Fruit fly (Drosophila melanogaster) whole organism, prepupa: ENCODE measurements around the gene CG5071.

ENCODE experiments used
- CG10631 ChIP-seq: fragments of 200-800 bp; sonication (Bioruptor generic); optimal IDR thresholded peaks from 2 replicates; lab custom pipeline; 2016; ENCODE audit warnings: missing biosample characterization, missing genetic modification characterization
- CG10669 ChIP-seq: fragments of 200-800 bp; sonication (Bioruptor generic); optimal IDR thresholded peaks from 3 replicates; lab custom pipeline; 2018; ENCODE audit warnings: missing biosample characterization, mild to moderate bottlenecking, missing genetic modification characterization, moderate library complexity
- CG11294 ChIP-seq: fragments of 200-800 bp; sonication (Bioruptor generic); IDR thresholded peaks from 2 replicates; pipeline ENCODE4 v1.3.6; 2022; ENCODE audit warnings: missing biosample characterization, missing genetic modification characterization
- CG11762 ChIP-seq: fragments of 200-800 bp; sonication (Bioruptor generic); optimal IDR thresholded peaks from 3 replicates; lab custom pipeline; 2016; ENCODE audit warnings: missing biosample characterization, missing genetic modification characterization; ENCODE audit not compliant: insufficient read depth
- CG11902 ChIP-seq: fragments of 200-800 bp; sonication (Bioruptor generic); optimal IDR thresholded peaks from 3 replicates; lab custom pipeline; 2016; ENCODE audit warnings: missing biosample characterization, missing genetic modification characterization
- CG15336 ChIP-seq: fragments of 200-800 bp; sonication (Bioruptor generic); IDR thresholded peaks from 2 replicates; pipeline ENCODE4 v1.3.6; 2022; ENCODE audit warnings: missing biosample characterization, missing genetic modification characterization
- CG1621 ChIP-seq: fragments of 200-800 bp; sonication (Bioruptor generic); optimal IDR thresholded peaks from 3 replicates; lab custom pipeline; 2018; ENCODE audit warnings: missing biosample characterization, mild to moderate bottlenecking, missing genetic modification characterization
- CG16779 ChIP-seq: fragments of 200-800 bp; sonication (Bioruptor generic); optimal IDR thresholded peaks from 3 replicates; lab custom pipeline; 2017; ENCODE audit warnings: missing biosample characterization, mild to moderate bottlenecking, missing genetic modification characterization
- CG3032 ChIP-seq: fragments of 200-800 bp; optimal IDR thresholded peaks from 2 replicates; lab custom pipeline; 2019; ENCODE audit warnings: missing biosample characterization, mild to moderate bottlenecking, missing genetic modification characterization, moderate library complexity
- CG31627 ChIP-seq: fragments of 200-800 bp; sonication (Bioruptor generic); optimal IDR thresholded peaks from 3 replicates; lab custom pipeline; 2016; ENCODE audit warnings: missing biosample characterization, missing genetic modification characterization
- CG32006 ChIP-seq: fragments of 200-800 bp; sonication (Bioruptor generic); optimal IDR thresholded peaks from 3 replicates; lab custom pipeline; 2017; ENCODE audit warnings: missing biosample characterization, mild to moderate bottlenecking, missing genetic modification characterization
- CG4318 ChIP-seq: fragments of 200-800 bp; sonication (Bioruptor generic); optimal IDR thresholded peaks from 3 replicates; lab custom pipeline; 2017; ENCODE audit warnings: missing biosample characterization, mild to moderate bottlenecking, missing genetic modification characterization
- CG6163 ChIP-seq: fragments of 200-800 bp; sonication (Bioruptor generic); IDR thresholded peaks from 3 replicates; pipeline ENCODE4 v1.3.6; 2022; ENCODE audit warnings: missing biosample characterization, missing genetic modification characterization
- CG6276 ChIP-seq: fragments of 200-800 bp; sonication (Bioruptor generic); optimal IDR thresholded peaks from 2 replicates; lab custom pipeline; 2017; ENCODE audit warnings: missing biosample characterization, mild to moderate bottlenecking, missing genetic modification characterization
- CG6792 ChIP-seq: fragments of 200-800 bp; sonication (Bioruptor generic); optimal IDR thresholded peaks from 3 replicates; lab custom pipeline; 2016; ENCODE audit warnings: missing biosample characterization, missing genetic modification characterization
- CG6808 ChIP-seq: fragments of 200-800 bp; sonication (Bioruptor generic); optimal IDR thresholded peaks from 3 replicates; lab custom pipeline; 2017; ENCODE audit warnings: missing biosample characterization, missing genetic modification characterization, mild to moderate bottlenecking, moderate library complexity, missing genetic modification reagents
- CG6854 ChIP-seq: fragments of 200-800 bp; sonication (Bioruptor generic); optimal IDR thresholded peaks from 2 replicates; lab custom pipeline; 2017; ENCODE audit warnings: missing biosample characterization, mild to moderate bottlenecking, missing genetic modification characterization
- CG7368 ChIP-seq: fragments of 200-800 bp; sonication (Bioruptor generic); optimal IDR thresholded peaks from 3 replicates; lab custom pipeline; 2016; ENCODE audit warnings: missing biosample characterization, missing genetic modification characterization
- CG8319 ChIP-seq: fragments of 200-800 bp; sonication (Bioruptor generic); optimal IDR thresholded peaks from 3 replicates; lab custom pipeline; 2016; ENCODE audit warnings: missing biosample characterization, missing genetic modification characterization
- CG8632 ChIP-seq: fragments of 200-800 bp; sonication (Bioruptor generic); optimal IDR thresholded peaks from 3 replicates; lab custom pipeline; 2016; ENCODE audit warnings: missing biosample characterization, missing genetic modification characterization
- CG9139 ChIP-seq: fragments of 200-800 bp; sonication (Bioruptor generic); optimal IDR thresholded peaks from 3 replicates; lab custom pipeline; 2017; ENCODE audit warnings: missing biosample characterization, mild to moderate bottlenecking, missing genetic modification characterization
- Eip78C ChIP-seq: fragments of 200-800 bp; sonication (Bioruptor generic); peaks from one replicate; lab custom pipeline; 2016; ENCODE audit warnings: missing biosample characterization, missing genetic modification characterization
- Eip93F ChIP-seq: fragments of 200-800 bp; sonication (Bioruptor generic); optimal IDR thresholded peaks from 2 replicates; lab custom pipeline; 2016; ENCODE audit warnings: missing biosample characterization, mild to moderate bottlenecking, missing genetic modification characterization
- Ets21C ChIP-seq: fragments of 200-800 bp; sonication (Bioruptor generic); optimal IDR thresholded peaks from 3 replicates; lab custom pipeline; 2016; ENCODE audit warnings: missing biosample characterization, missing genetic modification characterization
- Ets96B ChIP-seq: fragments of 200-800 bp; optimal IDR thresholded peaks from 2 replicates; lab custom pipeline; 2019; ENCODE audit warnings: missing biosample characterization, mild to moderate bottlenecking, missing genetic modification characterization, moderate library complexity
- Gug ChIP-seq: fragments of 200-800 bp; sonication (Bioruptor generic); IDR thresholded peaks from 2 replicates; pipeline ENCODE4 v1.3.6; 2022; ENCODE audit warnings: missing biosample characterization, missing genetic modification characterization
- Hr38 ChIP-seq: sonication (Bioruptor generic); optimal IDR thresholded peaks from 2 replicates; lab custom pipeline; 2016; ENCODE audit warnings: missing biosample characterization, missing genetic modification characterization
- Hr39 ChIP-seq: fragments of 200-800 bp; sonication (Bioruptor generic); optimal IDR thresholded peaks from 2 replicates; lab custom pipeline; 2016; ENCODE audit warnings: missing biosample characterization, missing genetic modification characterization
- OdsH ChIP-seq: fragments of 200-800 bp; sonication (Bioruptor generic); optimal IDR thresholded peaks from 3 replicates; lab custom pipeline; 2016; ENCODE audit warnings: missing biosample characterization, missing genetic modification characterization
- Smox ChIP-seq: fragments of 200-800 bp; sonication (Bioruptor generic); optimal IDR thresholded peaks from 3 replicates; lab custom pipeline; 2016; ENCODE audit warnings: missing biosample characterization, missing genetic modification characterization
- Sox102F ChIP-seq: fragments of 200-800 bp; sonication (Bioruptor generic); optimal IDR thresholded peaks from 2 replicates; lab custom pipeline; 2016; ENCODE audit warnings: missing biosample characterization, mild to moderate bottlenecking, missing genetic modification characterization
- Sox15 ChIP-seq: fragments of 200-800 bp; sonication (Bioruptor generic); optimal IDR thresholded peaks from 3 replicates; lab custom pipeline; 2016; ENCODE audit warnings: missing biosample characterization, missing genetic modification characterization
- achi ChIP-seq: fragments of 200-800 bp; sonication (Bioruptor generic); optimal IDR thresholded peaks from 3 replicates; lab custom pipeline; 2016; ENCODE audit warnings: missing biosample characterization, missing genetic modification characterization
- acj6 ChIP-seq: fragments of 200-800 bp; sonication (Bioruptor generic); optimal IDR thresholded peaks from 3 replicates; lab custom pipeline; 2016; ENCODE audit warnings: missing biosample characterization, missing genetic modification characterization
- cyc ChIP-seq: fragments of 200-800 bp; sonication (Bioruptor generic); optimal IDR thresholded peaks from 3 replicates; lab custom pipeline; 2016; ENCODE audit warnings: missing biosample characterization, missing genetic modification characterization
- dsx ChIP-seq: fragments of 200-800 bp; optimal IDR thresholded peaks from 3 replicates; lab custom pipeline; 2019; ENCODE audit warnings: missing biosample characterization, mild to moderate bottlenecking, missing genetic modification characterization, moderate library complexity; ENCODE audit not compliant: poor library complexity, severe bottlenecking
- fd59A ChIP-seq: fragments of 200-800 bp; sonication (Bioruptor generic); optimal IDR thresholded peaks from 2 replicates; lab custom pipeline; 2017; ENCODE audit warnings: missing biosample characterization, mild to moderate bottlenecking, missing genetic modification characterization, missing genetic modification reagents
- fd85E ChIP-seq: fragments of 200-800 bp; sonication (Bioruptor generic); optimal IDR thresholded peaks from 3 replicates; lab custom pipeline; 2016; ENCODE audit warnings: missing biosample characterization, missing genetic modification characterization
- fkh ChIP-seq: fragments of 200-800 bp; sonication (Bioruptor generic); optimal IDR thresholded peaks from 3 replicates; lab custom pipeline; 2017; ENCODE audit warnings: missing biosample characterization, mild to moderate bottlenecking, missing genetic modification characterization, moderate library complexity
- pdm3 ChIP-seq: fragments of 200-800 bp; sonication (Bioruptor generic); optimal IDR thresholded peaks from 3 replicates; lab custom pipeline; 2016; ENCODE audit warnings: missing biosample characterization, missing genetic modification characterization
- svp ChIP-seq: fragments of 200-800 bp; sonication (Bioruptor generic); peaks from one replicate; lab custom pipeline; 2016; ENCODE audit warnings: missing biosample characterization, missing genetic modification characterization
- topi ChIP-seq: fragments of 200-800 bp; sonication (Bioruptor generic); optimal IDR thresholded peaks from 3 replicates; lab custom pipeline; 2016; ENCODE audit warnings: missing biosample characterization, missing genetic modification characterization

The CG5071 gene

DNA sequence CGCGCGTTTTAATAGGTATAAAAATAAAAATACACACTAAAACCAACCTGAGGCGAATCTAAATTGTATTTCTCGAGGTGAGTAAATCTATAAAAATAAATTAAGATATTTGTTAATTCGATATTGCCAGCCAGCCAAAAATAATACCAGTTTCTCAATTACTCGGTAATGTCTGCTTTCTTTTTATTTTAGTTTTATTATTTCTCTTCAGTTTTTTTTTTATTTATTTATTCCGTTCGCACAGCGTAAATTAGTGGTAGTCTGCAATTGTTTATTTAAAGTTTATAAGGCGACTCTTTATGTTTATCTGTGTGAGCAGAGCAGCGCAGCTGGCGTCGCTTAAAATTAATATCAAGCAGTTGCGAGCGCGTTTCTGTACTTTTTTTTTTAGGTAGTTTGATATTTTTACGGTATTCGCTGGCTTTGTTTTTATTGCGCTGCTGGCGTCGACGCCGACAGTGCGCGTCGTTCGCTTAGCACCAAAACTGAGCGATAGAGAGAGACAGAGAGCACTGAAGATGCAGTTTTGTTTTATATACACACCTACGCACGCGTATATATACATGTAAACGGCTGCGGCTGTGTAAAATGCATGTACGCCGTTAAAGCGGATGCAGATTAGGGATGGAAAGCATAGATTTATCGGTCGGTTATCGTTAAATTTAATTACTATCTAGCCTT lies 29.5 kb downstream of the CG5071 start (continued):
- TF ChIP-seq fkh (GFP tag; lab: Kevin White, UChicago) = peak; percentile 72
- TF ChIP-seq Smox (GFP tag; lab: Kevin White, UChicago) = no peak
- peak; percentile 39 for TF ChIP-seq achi
- TF ChIP-seq Eip93F (GFP tag; lab: Kevin White, UChicago) = no peak
- peak; percentile 53 for TF ChIP-seq CG9139 (GFP tag; lab: Kevin White, UChicago)
- no peak for TF ChIP-seq Ets21C (GFP tag; lab: Kevin White, UChicago)
- TF ChIP-seq CG11294 (GFP tag; lab: Robert Waterston, UW) = 0 out of 2 replicates have a peak, but pooled peaks have one; percentile 13
- TF ChIP-seq CG3032 (tag; lab: Kevin White, UChicago) = peak; percentile 64
- peak; percentile 46 for TF ChIP-seq Gug (GFP tag; lab: Robert Waterston, UW)

DNA sequence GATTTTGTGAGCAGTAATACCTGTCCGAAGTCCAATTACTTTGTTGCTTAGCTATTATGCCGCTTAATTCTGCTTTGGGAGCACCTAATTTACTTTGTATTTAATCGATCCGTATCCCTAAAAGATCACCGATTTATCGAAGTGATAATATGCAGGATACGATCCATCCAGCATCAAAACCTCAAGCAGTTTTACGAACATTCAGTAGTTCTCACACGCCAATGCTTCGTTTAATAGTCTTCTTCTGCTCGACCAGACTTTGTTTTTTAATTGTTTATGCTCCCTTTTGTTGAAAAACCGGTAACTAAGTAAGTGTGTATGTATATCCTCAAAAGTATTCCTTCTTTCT lies 30.0 kb downstream of the CG5071 start:
- TF ChIP-seq CG1621 (tag; lab: Kevin White, UChicago) (peak; percentile 38), CG10669 (peak; percentile 24), Eip78C (GFP tag; lab: Kevin White, UChicago) (no peak), acj6 (GFP tag; lab: Kevin White, UChicago) (peak; percentile 28), dsx (GFP tag; lab: Kevin White, UChicago) (peak; percentile 63)
- TF ChIP-seq, all 60 proteins: peak for 4

DNA sequence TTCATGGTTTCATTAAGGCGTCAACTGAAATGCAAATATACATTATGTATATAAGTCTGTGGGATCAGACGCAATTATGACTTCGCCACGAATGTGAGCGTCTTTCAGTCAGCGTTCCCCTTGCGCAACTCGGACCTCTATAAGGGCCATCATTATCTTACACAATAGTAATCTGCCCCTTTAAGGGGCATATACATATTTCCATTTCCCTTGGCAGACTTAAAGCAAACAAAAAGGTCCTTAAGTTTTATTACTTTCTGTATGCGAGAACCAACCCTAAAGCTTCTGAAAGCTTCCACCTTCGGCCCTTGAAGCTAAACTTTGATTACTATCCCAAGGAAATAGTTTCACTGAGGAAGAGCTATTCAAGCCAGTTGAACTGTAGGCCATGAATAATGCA lies 32.2 kb downstream of the CG5071 start:
- TF ChIP-seq CG1621 (tag; lab: Kevin White, UChicago) (no peak), Sox102F (GFP tag; lab: Kevin White, UChicago) (no peak), topi (GFP tag; lab: Kevin White, UChicago) (no peak), Eip93F (GFP tag; lab: Kevin White, UChicago) (no peak), CG7368 (GFP tag; lab: Kevin White, UChicago) (no peak), svp (GFP tag; lab: Kevin White, UChicago) (no peak), pdm3 (no peak), CG3032 (tag; lab: Kevin White, UChicago) (no peak), cyc (GFP tag; lab: Kevin White, UChicago) (no peak), CG4318 (GFP tag; lab: Kevin White, UChicago) (no peak), CG6163 (GFP tag; lab: Robert Waterston, UW) (no peak), CG15336 (GFP tag; lab: Robert Waterston, UW) (no peak), Hr39 (no peak), OdsH (GFP tag; lab: Kevin White, UChicago) (no peak), fd59A (no peak), dsx (GFP tag; lab: Kevin White, UChicago) (no peak), CG11294 (GFP tag; lab: Robert Waterston, UW) (no peak), Eip78C (GFP tag; lab: Kevin White, UChicago) (no peak)
- TF ChIP-seq, all 60 proteins: peak for 0

DNA sequence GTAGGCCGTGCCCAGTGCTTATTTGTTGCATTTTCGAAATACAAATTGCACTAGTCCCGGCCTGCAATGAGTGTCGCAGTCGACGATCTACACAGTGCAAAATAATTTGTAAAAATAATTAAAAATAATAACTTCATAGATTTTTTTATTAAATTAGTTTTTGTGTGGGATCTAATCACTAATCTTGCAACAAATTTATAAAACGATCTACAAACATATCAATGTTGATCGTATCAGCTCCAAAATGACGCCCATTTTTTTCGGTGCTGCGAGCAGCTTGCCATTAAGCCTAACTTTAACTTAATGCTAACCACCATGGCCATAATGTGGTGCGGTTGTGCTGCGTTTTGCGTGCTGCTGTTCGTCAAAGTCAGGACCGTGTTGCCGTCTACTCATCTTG lies 33.2 kb downstream of the CG5071 start:
- TF ChIP-seq CG11902 (GFP tag; lab: Kevin White, UChicago) (no peak), CG9139 (GFP tag; lab: Kevin White, UChicago) (peak; percentile 22), CG3032 (tag; lab: Kevin White, UChicago) (peak; percentile 47), CG11294 (GFP tag; lab: Robert Waterston, UW) (0 out of 2 replicates have a peak, but pooled peaks have one; percentile 11), CG16779 (no peak), cyc (GFP tag; lab: Kevin White, UChicago) (peak; percentile 38), CG6792 (GFP tag; lab: Kevin White, UChicago) (peak; percentile 30), CG10669 (peak; percentile 38), acj6 (GFP tag; lab: Kevin White, UChicago) (peak; percentile 44), fd85E (GFP tag; lab: Kevin White, UChicago) (no peak), Gug (GFP tag; lab: Robert Waterston, UW) (peak; percentile 13; the same call in 1 of the 2 replicates), CG8632 (GFP tag; lab: Kevin White, UChicago) (peak; percentile 18), CG32006 (GFP tag; lab: Kevin White, UChicago) (peak; percentile 65), Hr38 (GFP tag; lab: Kevin White, UChicago) (no peak), CG6854 (GFP tag; lab: Kevin White, UChicago) (no peak), pdm3 (peak; percentile 43), Sox102F (GFP tag; lab: Kevin White, UChicago) (peak; percentile 13), dsx (GFP tag; lab: Kevin White, UChicago) (peak; percentile 50), CG4318 (GFP tag; lab: Kevin White, UChicago) (no peak), CG11762 (GFP tag; lab: Kevin White, UChicago) (no peak), Eip78C (GFP tag; lab: Kevin White, UChicago) (peak; percentile 79), CG10631 (peak; percentile 39), Sox15 (no peak), CG7368 (GFP tag; lab: Kevin White, UChicago) (peak; percentile 34), Eip93F (GFP tag; lab: Kevin White, UChicago) (no peak), CG31627 (GFP tag; lab: Kevin White, UChicago) (no peak), CG8319 (GFP tag; lab: Kevin White, UChicago) (no peak), CG6808 (GFP tag; lab: Kevin White, UChicago) (peak; percentile 46), Ets96B (tag; lab: Kevin White, UChicago) (peak; percentile 45), CG6276 (GFP tag; lab: Kevin White, UChicago) (peak; percentile 63)
